Worm (Caenorhabditis elegans) whole organism, L4/young adult: ENCODE results near the gene C53A5.11.

ENCODE experiments used
- W03F9.2 ChIP-seq: fragments of 150-350 bp; optimal IDR thresholded peaks from 2 replicates; lab custom pipeline; 2014; ENCODE audit warnings: missing biosample characterization, missing genetic modification characterization
- dao-5 ChIP-seq: sonication (generic microtip); optimal IDR thresholded peaks from 2 replicates; lab custom pipeline; 2016; ENCODE audit warnings: missing genotype, missing genetic modification characterization, moderate library complexity, missing compliant biosample characterization
- him-1 ChIP-seq: sonication (generic microtip); optimal IDR thresholded peaks from 2 replicates; lab custom pipeline; 2016; ENCODE audit warnings: missing genotype, missing genetic modification reagents, missing genetic modification characterization, missing compliant biosample characterization

C53A5.11 gene

DNA sequence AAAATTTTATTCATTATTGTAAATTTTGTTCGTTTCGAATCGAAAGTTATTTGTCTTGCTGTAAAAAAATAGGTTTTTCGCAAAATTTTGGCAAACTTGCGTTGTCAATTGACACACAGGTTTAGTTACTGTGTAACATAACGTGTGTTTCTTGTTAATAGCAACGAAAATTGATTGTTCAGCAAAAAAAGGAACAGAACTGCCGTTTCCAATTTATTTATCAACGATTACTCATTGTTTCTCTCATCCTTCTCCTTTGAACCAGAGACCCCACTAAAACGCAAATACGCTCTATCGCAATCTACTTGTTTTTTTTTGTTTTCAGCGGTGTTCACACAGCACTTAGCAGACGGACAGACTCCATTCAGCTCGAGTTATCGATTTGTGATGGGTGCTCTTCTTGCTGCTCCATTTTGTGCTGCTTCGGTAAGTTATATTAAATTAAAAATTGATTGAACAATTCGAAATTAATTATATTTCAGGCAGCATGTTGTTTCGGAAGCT lies 35.0 kb downstream of the C53A5.11 start, which contains the start of gene R11H6.2:
Gene R11H6.2 (plus strand): TSS at position 326 of the 504 bp plus-strand sequence.
- TF ChIP-seq dao-5 (tag; lab: Kevin White, UChicago), result no peak

DNA sequence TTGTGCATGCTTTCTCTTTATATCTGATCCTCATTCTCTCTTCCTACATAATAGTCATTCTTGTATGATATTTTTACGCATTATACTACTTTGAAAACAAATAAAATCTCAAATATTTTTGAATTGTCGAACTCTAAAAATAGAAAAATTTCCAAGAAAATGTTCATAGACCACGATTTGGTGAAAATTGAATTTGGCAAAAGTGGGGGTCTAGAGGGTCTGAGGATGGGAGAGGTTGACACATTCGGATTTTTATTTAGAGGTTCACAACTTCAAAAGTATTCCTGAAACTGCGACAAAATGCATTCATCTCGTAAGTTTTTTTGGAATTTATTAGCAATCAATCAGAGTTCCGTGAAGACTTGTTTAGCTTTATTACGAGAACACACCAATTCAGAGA lies 37.3 kb downstream of the C53A5.11 start, which contains the start of gene glb-22:
Gene glb-22 (plus strand): TSS at position 301 of the 400 bp plus-strand sequence.
- TF ChIP-seq him-1 (no peak), dao-5 (tag; lab: Kevin White, UChicago) (no peak), W03F9.2 (tag; lab: Kevin White, UChicago) (no peak)

DNA sequence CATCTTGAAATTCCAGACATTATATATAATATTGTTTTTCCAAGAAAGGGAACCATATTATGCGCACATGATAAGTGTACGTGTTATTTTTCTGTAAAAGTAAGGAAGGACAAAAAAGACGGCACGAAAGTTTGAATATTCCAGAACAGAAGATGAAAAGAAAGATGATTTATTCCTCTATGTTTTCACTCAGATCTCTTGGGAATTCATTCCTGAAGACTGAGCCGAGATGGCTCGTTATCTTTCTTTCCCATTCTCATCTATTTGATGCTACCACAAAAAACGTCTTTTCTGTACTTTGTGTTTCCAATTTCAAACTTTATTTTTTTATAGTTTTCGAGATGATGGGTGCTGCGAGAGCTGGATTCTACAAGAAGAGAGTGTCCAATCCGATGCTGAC lies 41.1 kb downstream of the C53A5.11 start:
- TF ChIP-seq him-1, result no peak
- no peak for TF ChIP-seq W03F9.2 (tag; lab: Kevin White, UChicago)
- no peak for TF ChIP-seq dao-5 (tag; lab: Kevin White, UChicago)

DNA sequence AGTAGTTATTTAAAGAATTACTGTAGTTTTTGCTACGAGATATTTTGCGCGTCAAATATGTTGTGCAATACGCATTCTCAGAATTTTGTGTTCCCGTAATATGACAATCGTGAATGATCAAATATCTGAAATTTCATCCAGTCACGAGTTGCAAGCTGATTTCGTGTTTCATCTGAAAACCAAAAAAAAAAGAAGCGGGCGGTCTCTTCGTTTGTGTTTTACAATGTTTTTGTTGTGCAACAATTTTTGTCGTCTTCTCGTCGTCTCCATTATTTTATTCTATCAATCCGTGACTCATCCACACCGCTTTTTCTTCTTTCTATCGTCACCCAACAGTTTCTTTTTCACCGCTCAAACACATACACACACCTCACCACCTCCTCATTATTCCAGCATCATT lies 47.0 kb downstream of the C53A5.11 start, which contains the start of gene R11H6.4:
Gene R11H6.4 (plus strand): TSS at position 301 of the 400 bp plus-strand sequence.
- no peak for TF ChIP-seq W03F9.2 (tag; lab: Kevin White, UChicago)
- no peak for TF ChIP-seq him-1
- TF ChIP-seq dao-5 (tag; lab: Kevin White, UChicago), result no peak

DNA sequence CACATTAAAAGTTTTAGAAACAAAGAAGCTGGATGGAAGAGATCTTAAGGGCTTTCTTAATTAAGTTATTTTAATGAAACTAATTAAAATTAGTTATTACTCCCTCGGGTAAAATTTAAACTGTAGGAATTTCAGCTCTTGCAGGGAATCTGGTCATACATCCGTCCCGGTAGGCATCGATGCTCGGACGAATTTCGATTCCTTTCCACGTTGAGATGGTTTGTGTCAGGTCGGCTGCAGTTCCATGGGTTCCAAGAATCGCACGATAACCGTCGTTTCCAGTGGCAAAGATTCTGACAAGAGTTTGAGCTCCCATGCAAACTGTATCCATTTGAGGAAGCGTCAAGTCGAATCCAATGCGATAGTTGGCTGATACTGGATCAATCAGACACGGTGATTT lies 48.1 kb downstream of the C53A5.11 start:
- no peak for TF ChIP-seq dao-5 (tag; lab: Kevin White, UChicago)
- TF ChIP-seq him-1, result no peak

DNA sequence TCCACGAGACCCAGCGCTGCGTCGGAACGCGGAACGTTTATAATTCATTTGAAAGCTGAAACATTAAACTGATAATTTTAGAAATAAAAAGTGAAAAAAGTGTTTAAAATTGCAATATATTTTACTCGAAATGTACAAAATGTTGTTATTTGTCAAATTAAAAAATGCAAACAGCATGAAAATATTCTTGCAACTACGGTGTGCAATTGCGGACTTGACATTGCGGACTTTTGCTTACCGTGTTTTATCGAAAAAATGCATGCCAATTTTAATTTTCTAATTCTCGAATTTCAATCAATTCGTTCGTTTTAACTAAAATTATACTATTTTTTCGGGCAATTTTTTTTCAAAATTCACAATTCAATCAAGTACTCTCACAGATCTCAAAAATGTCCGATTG lies 49.5 kb downstream of the C53A5.11 start, which contains the start of the genes R11H6.5 and ccnk-1:
Gene R11H6.5 (minus strand): TSS at position 55 of the 400 bp plus-strand sequence.
Gene ccnk-1 (plus strand): TSS at position 381 of the 400 bp plus-strand sequence.
- TF ChIP-seq dao-5 (tag; lab: Kevin White, UChicago) (no peak), him-1 (no peak), W03F9.2 (tag; lab: Kevin White, UChicago) (peak; percentile 62)
